Worm (Caenorhabditis elegans) whole organism, mixed stage, embryonic: Measurements from ENCODE around the gene copb-2.

Experiments
- drap-1 ChIP-seq: fragments of 200-800 bp; sonication (Bioruptor generic); optimal IDR thresholded peaks from 3 replicates; lab custom pipeline; 2018; ENCODE audit warnings: mild to moderate bottlenecking, missing genetic modification characterization, missing compliant biosample characterization
- elt-3 ChIP-seq: fragments of 150-350 bp; optimal IDR thresholded peaks from 2 replicates; lab custom pipeline; 2014; ENCODE audit warnings: missing biosample characterization, missing genetic modification characterization
- lin-13 ChIP-seq: fragments of 150-350 bp; optimal IDR thresholded peaks from 2 replicates; lab custom pipeline; 2014; ENCODE audit warnings: missing biosample characterization, missing genetic modification characterization
- lsy-2 ChIP-seq: fragments of 150-350 bp; optimal IDR thresholded peaks from 2 replicates; lab custom pipeline; 2014; ENCODE audit warnings: missing biosample characterization, missing genetic modification characterization
- nhr-28 ChIP-seq: fragments of 150-350 bp; optimal IDR thresholded peaks from 2 replicates; lab custom pipeline; 2014; ENCODE audit warnings: missing biosample characterization, missing genetic modification characterization
- nhr-76 ChIP-seq: sonication (generic microtip); optimal IDR thresholded peaks from 2 replicates; lab custom pipeline; 2017; ENCODE audit warnings: missing biosample characterization, missing genetic modification characterization
- pha-4 ChIP-seq: fragments of 150-350 bp; optimal IDR thresholded peaks from 2 replicates; lab custom pipeline; 2018; ENCODE audit warnings: missing biosample characterization, missing genetic modification reagents, missing genetic modification characterization
- snpc-4 ChIP-seq: fragments of 150-350 bp; optimal IDR thresholded peaks from 2 replicates; lab custom pipeline; 2014; ENCODE audit warnings: missing biosample characterization, missing genetic modification characterization
- unc-39 ChIP-seq: fragments of 150-350 bp; optimal IDR thresholded peaks from 2 replicates; lab custom pipeline; 2014; ENCODE audit warnings: missing biosample characterization, missing genetic modification characterization
- unc-62 ChIP-seq: fragments of 150-350 bp; optimal IDR thresholded peaks from 2 replicates; lab custom pipeline; 2014; ENCODE audit warnings: missing biosample characterization, missing genetic modification reagents, missing genetic modification characterization
- ztf-11 ChIP-seq: fragments of 150-350 bp; optimal IDR thresholded peaks from 2 replicates; lab custom pipeline; 2014; ENCODE audit warnings: missing biosample characterization, missing genetic modification characterization

DNA sequence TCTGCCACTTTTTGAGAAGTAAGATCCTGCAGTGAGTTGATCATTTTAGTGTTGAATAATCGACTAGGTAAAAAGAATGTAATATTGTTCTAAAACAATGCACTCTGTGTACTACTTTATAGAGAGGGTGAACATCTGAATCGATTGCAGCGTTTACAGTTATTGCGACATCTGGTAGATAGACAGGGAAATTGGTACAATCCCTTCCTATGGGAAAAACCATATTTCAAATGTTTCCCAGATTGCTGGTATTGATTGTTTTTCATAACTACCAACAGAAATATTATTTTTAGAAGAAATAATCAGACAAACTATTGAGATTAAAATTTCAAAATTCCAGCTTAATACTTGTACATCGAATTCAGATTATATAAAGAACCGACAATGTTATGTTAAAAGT is 25.5 kb downstream of the copb-2 start, which contains the start of gene gadr-2:
- no peak for TF ChIP-seq lsy-2 (tag; lab: Kevin White, UChicago)
- TF ChIP-seq ztf-11 (tag; lab: Kevin White, UChicago): no peak
- no peak for TF ChIP-seq nhr-76 (tag; lab: Kevin White, UChicago)
- no peak for TF ChIP-seq unc-39 (tag; lab: Kevin White, UChicago)
- TF ChIP-seq unc-62 (GFP tag; lab: Kevin White, UChicago): no peak
- no peak for TF ChIP-seq elt-3
- TF ChIP-seq pha-4: no peak
- TF ChIP-seq snpc-4: no peak
- no peak for TF ChIP-seq drap-1 (GFP tag; lab: Kevin White, UChicago)
- no peak for TF ChIP-seq nhr-28 (tag; lab: Kevin White, UChicago)
- TF ChIP-seq lin-13 (tag; lab: Kevin White, UChicago): no peak
